Fruit fly (Drosophila melanogaster): ENCODE measurements around the gene CG42521.
A peak's percentile ranks its signal among the peaks of the same experiment; 100 is the strongest.

CG42521 gene

dm6 chr3L:10659993-10660743 lies 36.8 kb upstream of the CG42521 start (continued):
- TF ChIP-seq Kr (GFP tag; optimal IDR thresholded peaks at IDR 0.05) (peak; percentile 37), tll (GFP tag; optimal IDR thresholded peaks at IDR 0.05) (peak in 1 of 2 experiments; percentile 15), Dfd (GFP tag; optimal IDR thresholded peaks at IDR 0.05) (no peak), hkb (optimal IDR thresholded peaks at IDR 0.05) (no peak), hkb (GFP tag; IDR thresholded peaks at IDR 0.05) (no peak), chinmo (GFP tag; IDR thresholded peaks at IDR 0.05; ENCODE audit: partially characterized antibody) (no peak), dmrt11E (tag; optimal IDR thresholded peaks at IDR 0.05) (peak; percentile 38), CG3163 (GFP tag; optimal IDR thresholded peaks at IDR 0.05) (no peak), CG32767 (GFP tag; IDR thresholded peaks at IDR 0.05) (no peak), E2f1 (GFP tag; IDR thresholded peaks at IDR 0.05) (no peak), bigmax (GFP tag; optimal IDR thresholded peaks at IDR 0.05) (no peak), CG34224 (GFP tag; IDR thresholded peaks at IDR 0.05; ENCODE audit: partially characterized antibody) (no peak), Xrp1 (GFP tag; IDR thresholded peaks at IDR 0.05) (peak; percentile 39; the same call in 1 of the 2 replicates), grn (GFP tag; optimal IDR thresholded peaks at IDR 0.05) (no peak), Neu2 (GFP tag; optimal IDR thresholded peaks at IDR 0.05; ENCODE audit: borderline replicate concordance) (no peak), Myb (GFP tag; optimal IDR thresholded peaks at IDR 0.05) (no peak), CG2120 (GFP tag; optimal IDR thresholded peaks at IDR 0.05) (no peak), CG12744 (GFP tag; optimal IDR thresholded peaks at IDR 0.05) (no peak), Gsc (GFP tag; IDR thresholded peaks at IDR 0.05) (no peak), CG12104 (GFP tag; optimal IDR thresholded peaks at IDR 0.05) (no peak), CG13123 (GFP tag; optimal IDR thresholded peaks at IDR 0.05) (no peak), wor (GFP tag; IDR thresholded peaks at IDR 0.05) (no peak), ATbp (GFP tag; optimal IDR thresholded peaks at IDR 0.05) (no peak), CG10366 (GFP tag; IDR thresholded peaks at IDR 0.05) (no peak), Blimp-1 (GFP tag; optimal IDR thresholded peaks at IDR 0.05) (peak; percentile 29), gsb (GFP tag; IDR thresholded peaks at IDR 0.05) (no peak), pros (GFP tag; optimal IDR thresholded peaks at IDR 0.05) (no peak), fru (optimal IDR thresholded peaks at IDR 0.05) (no peak), ap (GFP tag; IDR thresholded peaks at IDR 0.05) (no peak), CG17612 (GFP tag; IDR thresholded peaks at IDR 0.05) (no peak), Vsx1 (GFP tag; optimal IDR thresholded peaks at IDR 0.05) (no peak), Mad (GFP tag; optimal IDR thresholded peaks at IDR 0.05) (no peak), CG11456 (GFP tag; IDR thresholded peaks at IDR 0.05) (no peak), kay (GFP tag; optimal IDR thresholded peaks at IDR 0.05) (no peak), dimm (GFP tag; IDR thresholded peaks at IDR 0.05) (no peak), Meics (GFP tag; optimal IDR thresholded peaks at IDR 0.05) (no peak), pzg (GFP tag; optimal IDR thresholded peaks at IDR 0.05) (no peak), ash1 (GFP tag; optimal IDR thresholded peaks at IDR 0.05) (no peak), CG17328 (GFP tag; IDR thresholded peaks at IDR 0.05) (no peak), CG13287 (GFP tag; IDR thresholded peaks at IDR 0.05; ENCODE audit: partially characterized antibody) (no peak), Dek (tag; optimal IDR thresholded peaks at IDR 0.05) (no peak), CG1603 (tag; optimal IDR thresholded peaks at IDR 0.05) (no peak), D19B (GFP tag; optimal IDR thresholded peaks at IDR 0.05) (no peak), CG10267 (tag; optimal IDR thresholded peaks at IDR 0.05) (peak; percentile 11), Nf-YB (GFP tag; optimal IDR thresholded peaks at IDR 0.05) (no peak), CG13775 (GFP tag; optimal IDR thresholded peaks at IDR 0.05) (no peak), CG10147 (GFP tag; optimal IDR thresholded peaks at IDR 0.05) (no peak), crc (GFP tag; optimal IDR thresholded peaks at IDR 0.05) (no peak), CG15479 (GFP tag; optimal IDR thresholded peaks at IDR 0.05) (peak; percentile 96), Adf1 (GFP tag; IDR thresholded peaks at IDR 0.05) (no peak), tgo (GFP tag; IDR thresholded peaks at IDR 0.05) (no peak)
